Fruit fly (Drosophila melanogaster): ENCODE results near the gene CDK2AP1.

CDK2AP1 gene

dm6 chrX:11108148-11108844, 29.4 kb upstream of the CDK2AP1 start, which contains the start of gene Hsp60A (continued):
- TF ChIP-seq CG30020 (tag; optimal IDR thresholded peaks at IDR 0.05) (peak; percentile 25), CG31441 (GFP tag; IDR thresholded peaks at IDR 0.05) (peak; percentile 51), vfl (GFP tag; optimal IDR thresholded peaks at IDR 0.05) (peak; percentile 41), lmd (GFP tag; IDR thresholded peaks at IDR 0.05) (peak; percentile 38; the same call in 1 of the 2 replicates), CG15073 (GFP tag; optimal IDR thresholded peaks at IDR 0.05) (no peak), fd96Cb (tag; optimal IDR thresholded peaks at IDR 0.05) (peak; percentile 39), H2.0 (GFP tag; IDR thresholded peaks at IDR 0.05) (0 out of 2 replicates have a peak, but pooled peaks have one; percentile 8), Drgx (GFP tag; IDR thresholded peaks at IDR 0.05) (peak; percentile 27; the same call in 1 of the 2 replicates), CG11723 (GFP tag; optimal IDR thresholded peaks at IDR 0.05) (no peak), sima (GFP tag; optimal IDR thresholded peaks at IDR 0.05) (no peak), cg (GFP tag; optimal IDR thresholded peaks at IDR 0.05) (peak; percentile 63), CG3407 (GFP tag; optimal IDR thresholded peaks at IDR 0.05) (no peak), CG9215 (GFP tag; IDR thresholded peaks at IDR 0.05) (0 out of 2 replicates have a peak, but pooled peaks have one; percentile 25), unc-4 (GFP tag; IDR thresholded peaks at IDR 0.05; ENCODE audit: partially characterized antibody) (peak; percentile 84), ttk (GFP tag; IDR thresholded peaks at IDR 0.05) (no peak), CG6765 (GFP tag; optimal IDR thresholded peaks at IDR 0.05) (no peak), CG12071 (GFP tag; optimal IDR thresholded peaks at IDR 0.05) (no peak), mam (GFP tag; optimal IDR thresholded peaks at IDR 0.05) (peak; percentile 34), CG31388 (GFP tag; optimal IDR thresholded peaks at IDR 0.05) (peak; percentile 8), CG12391 (tag; optimal IDR thresholded peaks at IDR 0.05) (peak; percentile 74), kay (GFP tag; optimal IDR thresholded peaks at IDR 0.05) (peak; percentile 15), Atf3 (GFP tag; optimal IDR thresholded peaks at IDR 0.05) (no peak), Camta (GFP tag; optimal IDR thresholded peaks at IDR 0.05) (no peak), CG14667 (GFP tag; IDR thresholded peaks at IDR 0.05) (no peak), btn (GFP tag; optimal IDR thresholded peaks at IDR 0.05) (no peak), CG10267 (tag; optimal IDR thresholded peaks at IDR 0.05) (peak; percentile 58), hbn (GFP tag; IDR thresholded peaks at IDR 0.05; ENCODE audit: partially characterized antibody) (peak; percentile 73), CG8089 (GFP tag; optimal IDR thresholded peaks at IDR 0.05) (no peak), HmgZ (tag; optimal IDR thresholded peaks at IDR 0.05) (peak; percentile 10), Meics (GFP tag; optimal IDR thresholded peaks at IDR 0.05) (peak; percentile 33), Ravus (GFP tag; IDR thresholded peaks at IDR 0.05) (no peak), vnd (GFP tag; IDR thresholded peaks at IDR 0.05; ENCODE audit: partially characterized antibody) (peak; percentile 80), CG10321 (GFP tag; IDR thresholded peaks at IDR 0.05) (no peak), hth (optimal IDR thresholded peaks at IDR 0.05) (no peak), lab (GFP tag; optimal IDR thresholded peaks at IDR 0.05) (peak; percentile 69), CG16813 (GFP tag; IDR thresholded peaks at IDR 0.05; ENCODE audit: partially characterized antibody) (peak; percentile 80), zen (tag; optimal IDR thresholded peaks at IDR 0.05) (peak; percentile 40), CG8290 (GFP tag; optimal IDR thresholded peaks at IDR 0.05) (no peak), CG8290 (tag; optimal IDR thresholded peaks at IDR 0.05) (no peak), CG6791 (GFP tag; IDR thresholded peaks at IDR 0.05; ENCODE audit: partially characterized antibody) (peak; percentile 78), Opbp (GFP tag; IDR thresholded peaks at IDR 0.05; ENCODE audit: partially characterized antibody) (peak; percentile 69; the same call in 2 of the 3 replicates), gcm2 (GFP tag; optimal IDR thresholded peaks at IDR 0.05) (no peak), Usf (GFP tag; optimal IDR thresholded peaks at IDR 0.05) (no peak), tap (tag; optimal IDR thresholded peaks at IDR 0.05) (no peak), CG17612 (GFP tag; IDR thresholded peaks at IDR 0.05) (no peak), CG17568 (GFP tag; optimal IDR thresholded peaks at IDR 0.05) (no peak), nerfin-1 (tag; optimal IDR thresholded peaks at IDR 0.05) (peak; percentile 26), CG18476 (GFP tag; optimal IDR thresholded peaks at IDR 0.05) (peak; percentile 65), BEAF-32 (GFP tag; optimal IDR thresholded peaks at IDR 0.05) (peak; percentile 86), CG12744 (GFP tag; optimal IDR thresholded peaks at IDR 0.05) (no peak)

Measured in whole organism, embryonic.